Worm (Caenorhabditis elegans) whole organism, L4 larva: ENCODE data around the gene srm-6.

Source experiments
- F49E8.2 ChIP-seq: sonication (generic microtip); optimal IDR thresholded peaks from 2 replicates; lab custom pipeline; 2016; ENCODE audit warnings: missing compliant biosample characterization, mild to moderate bottlenecking, missing genetic modification characterization, borderline replicate concordance
- ama-1 ChIP-seq: fragments of 150-350 bp; optimal IDR thresholded peaks from 2 replicates; lab custom pipeline; 2014; ENCODE audit warnings: inconsistent platforms, mixed read lengths
- egl-43 ChIP-seq: fragments of 200-800 bp; sonication (Bioruptor generic); IDR thresholded peaks from 2 replicates; pipeline ENCODE4 v1.3.6; 2022; ENCODE audit warnings: missing genetic modification reagents, missing genetic modification characterization, missing compliant biosample characterization
- nhr-237 ChIP-seq: sonication (generic microtip); optimal IDR thresholded peaks from 2 replicates; lab custom pipeline; 2017; ENCODE audit warnings: missing biosample characterization, missing genetic modification characterization
- zag-1 ChIP-seq: fragments of 150-350 bp; optimal IDR thresholded peaks from 2 replicates; lab custom pipeline; 2014; ENCODE audit warnings: missing biosample characterization, missing genetic modification characterization
- zfp-2 ChIP-seq: sonication (generic microtip); optimal IDR thresholded peaks from 2 replicates; lab custom pipeline; 2016; ENCODE audit warnings: mild to moderate bottlenecking, missing genetic modification characterization, missing compliant biosample characterization

DNA sequence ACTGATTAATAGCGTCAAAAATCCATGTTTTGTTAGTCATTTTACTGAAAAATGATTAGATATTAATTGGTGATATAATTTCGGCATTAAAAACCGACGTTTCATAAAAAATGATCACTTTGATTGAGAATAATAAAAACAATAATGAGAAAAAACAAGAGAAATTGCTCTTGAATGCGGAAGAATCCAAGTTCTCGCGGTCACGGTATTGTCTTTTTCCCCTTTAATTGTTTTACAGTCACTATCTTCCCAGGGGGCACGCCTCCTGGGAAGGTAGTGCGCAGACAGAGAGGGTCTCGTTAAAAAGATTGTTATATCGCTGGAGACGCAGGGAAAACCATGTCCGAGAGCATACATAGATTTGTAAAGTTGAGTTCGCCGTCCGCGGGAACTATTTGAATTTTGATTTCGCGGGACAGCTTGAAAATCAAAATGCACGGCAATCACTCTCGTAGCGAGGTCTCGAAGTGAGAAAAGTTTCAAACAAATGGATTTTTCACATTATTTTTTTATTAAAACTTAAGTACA, 43.0 kb upstream of the srm-6 start, which contains the start of gene F14D7.2:
- no peak for TF ChIP-seq zfp-2 (tag; lab: Kevin White, UChicago)
- TF ChIP-seq zag-1 (tag; lab: Kevin White, UChicago): no peak
- no peak for TF ChIP-seq egl-43
- TF ChIP-seq F49E8.2 (tag; lab: Kevin White, UChicago): no peak
- no peak for TF ChIP-seq ama-1 (lab: Kevin White, UChicago)
- TF ChIP-seq nhr-237: no peak
